Fruit fly (Drosophila melanogaster) whole organism, embryonic: ENCODE data around the gene CG10863.
A peak's percentile ranks its signal among the peaks of the same experiment; 100 is the strongest.

Experiments used
- Atf6 ChIP-seq: fragments of 200-800 bp; sonication (Bioruptor generic); IDR thresholded peaks from 2 replicates; pipeline ENCODE4 v1.3.6; 2022; ENCODE audit warnings: missing biosample characterization, missing genetic modification characterization
- B-H1 ChIP-seq: fragments of 200-800 bp; sonication (Bioruptor generic); IDR thresholded peaks from 3 replicates; pipeline ENCODE4 v1.3.6; 2022; ENCODE audit warnings: missing biosample characterization, missing genetic modification characterization
- BEAF-32 ChIP-seq: fragments of 200-800 bp; sonication (Bioruptor generic); optimal IDR thresholded peaks from 3 replicates; lab custom pipeline; 2017; ENCODE audit warnings: missing biosample characterization, missing genetic modification characterization, mild to moderate bottlenecking, moderate library complexity, missing genetic modification reagents
- CG10267 ChIP-seq: fragments of 200-800 bp; sonication (Bioruptor generic); optimal IDR thresholded peaks from 2 replicates; lab custom pipeline; 2018; ENCODE audit warnings: missing biosample characterization, mild to moderate bottlenecking, missing genetic modification characterization, moderate library complexity
- CG10565 ChIP-seq: fragments of 200-800 bp; sonication (Bioruptor generic); optimal IDR thresholded peaks from 3 replicates; lab custom pipeline; 2016; ENCODE audit warnings: missing biosample characterization, mild to moderate bottlenecking, missing genetic modification characterization
- CG11085 ChIP-seq: fragments of 200-800 bp; sonication (Bioruptor generic); IDR thresholded peaks from 2 replicates; pipeline ENCODE4 v1.3.6; 2022; ENCODE audit warnings: missing biosample characterization, missing genetic modification characterization
- CG11456 ChIP-seq: fragments of 200-800 bp; sonication (Bioruptor generic); IDR thresholded peaks from 3 replicates; pipeline ENCODE4 v1.3.6; 2022; ENCODE audit warnings: missing biosample characterization, missing genetic modification characterization
- CG12155 ChIP-seq: fragments of 200-800 bp; sonication (Bioruptor generic); optimal IDR thresholded peaks from 3 replicates; lab custom pipeline; 2016; ENCODE audit warnings: missing biosample characterization, missing genetic modification characterization
- CG12236 ChIP-seq: fragments of 200-800 bp; sonication (Bioruptor generic); optimal IDR thresholded peaks from 2 replicates; lab custom pipeline; 2016; ENCODE audit warnings: missing biosample characterization, missing genetic modification characterization
- CG1233 ChIP-seq: fragments of 200-800 bp; sonication (Bioruptor generic); optimal IDR thresholded peaks from 4 replicates; lab custom pipeline; 2018; ENCODE audit warnings: missing biosample characterization, mild to moderate bottlenecking, missing genetic modification characterization
- CG13894 ChIP-seq: fragments of 200-800 bp; sonication (Bioruptor generic); optimal IDR thresholded peaks from 3 replicates; lab custom pipeline; 2018; ENCODE audit warnings: missing biosample characterization, mild to moderate bottlenecking, missing genetic modification characterization, moderate library complexity
- CG16815 ChIP-seq: fragments of 200-800 bp; sonication (Bioruptor generic); optimal IDR thresholded peaks from 3 replicates; lab custom pipeline; 2017; ENCODE audit warnings: missing biosample characterization, mild to moderate bottlenecking, missing genetic modification characterization
- CG18262 ChIP-seq: fragments of 200-800 bp; optimal IDR thresholded peaks from 3 replicates; lab custom pipeline; 2019; ENCODE audit warnings: missing biosample characterization, mild to moderate bottlenecking, missing genetic modification characterization, moderate library complexity
- CG2678 ChIP-seq: fragments of 200-800 bp; sonication (Bioruptor generic); optimal IDR thresholded peaks from 3 replicates; lab custom pipeline; 2019; ENCODE audit warnings: missing biosample characterization, mild to moderate bottlenecking, missing genetic modification characterization, moderate library complexity
- CG32532 ChIP-seq: fragments of 200-800 bp; sonication (Bioruptor generic); IDR thresholded peaks from 2 replicates; pipeline ENCODE4 v1.3.6; 2022; ENCODE audit warnings: missing biosample characterization, missing genetic modification characterization
- CG3281 ChIP-seq: fragments of 200-800 bp; sonication (Bioruptor generic); optimal IDR thresholded peaks from 3 replicates; lab custom pipeline; 2017; ENCODE audit warnings: missing biosample characterization, mild to moderate bottlenecking, missing genetic modification characterization
- CG33213 ChIP-seq: fragments of 200-800 bp; sonication (Bioruptor generic); optimal IDR thresholded peaks from 3 replicates; lab custom pipeline; 2016; ENCODE audit warnings: missing biosample characterization, missing genetic modification characterization
- CG3847 ChIP-seq: fragments of 200-800 bp; sonication (Bioruptor generic); IDR thresholded peaks from 2 replicates; pipeline ENCODE4 v1.3.6; 2022; ENCODE audit warnings: missing biosample characterization, missing genetic modification characterization
- CG4854 ChIP-seq: fragments of 200-800 bp; sonication (Bioruptor generic); optimal IDR thresholded peaks from 2 replicates; lab custom pipeline; 2016; ENCODE audit warnings: missing biosample characterization, missing genetic modification characterization, inconsistent platforms
- E2f2 ChIP-seq: fragments of 200-800 bp; sonication (Bioruptor generic); IDR thresholded peaks from 2 replicates; pipeline ENCODE4 v1.3.6; 2022; ENCODE audit warnings: missing biosample characterization, missing genetic modification characterization
- Fer2 ChIP-seq: fragments of 200-800 bp; sonication (Bioruptor generic); optimal IDR thresholded peaks from 2 replicates; lab custom pipeline; 2018; ENCODE audit warnings: missing biosample characterization, mild to moderate bottlenecking, missing genetic modification characterization, moderate library complexity
- HLHmδ ChIP-seq: fragments of 200-800 bp; sonication (Bioruptor generic); optimal IDR thresholded peaks from 2 replicates; lab custom pipeline; 2018; ENCODE audit warnings: missing biosample characterization, mild to moderate bottlenecking, missing genetic modification characterization, moderate library complexity
- Hr39 ChIP-seq: fragments of >200 bp; optimal IDR thresholded peaks from 2 replicates; lab custom pipeline; 2017
- Lpt ChIP-seq: fragments of >200 bp; optimal IDR thresholded peaks from 2 replicates; lab custom pipeline; 2018; ENCODE audit warnings: missing biosample characterization, missing genetic modification characterization
- MESR4 ChIP-seq: fragments of 200-800 bp; sonication (Bioruptor generic); optimal IDR thresholded peaks from 2 replicates; lab custom pipeline; 2018; ENCODE audit warnings: missing biosample characterization, mild to moderate bottlenecking, missing genetic modification characterization, moderate library complexity
- MTF-1 ChIP-seq: fragments of 200-800 bp; sonication (Bioruptor generic); optimal IDR thresholded peaks from 2 replicates; lab custom pipeline; 2018; ENCODE audit warnings: missing biosample characterization, mild to moderate bottlenecking, missing genetic modification characterization, borderline replicate concordance
- NfI ChIP-seq: fragments of 200-800 bp; sonication (Bioruptor generic); optimal IDR thresholded peaks from 3 replicates; lab custom pipeline; 2018; ENCODE audit warnings: missing biosample characterization, mild to moderate bottlenecking, missing genetic modification characterization, moderate library complexity
- Opbp ChIP-seq: fragments of 200-800 bp; sonication (Bioruptor generic); IDR thresholded peaks from 3 replicates; pipeline ENCODE4 v1.3.6; 2022; ENCODE audit warnings: missing biosample characterization, missing genetic modification characterization; ENCODE audit not compliant: partially characterized antibody
- Scr ChIP-seq: fragments of 200-800 bp; sonication (Bioruptor generic); IDR thresholded peaks from 2 replicates; pipeline ENCODE4 v1.3.6; 2022; ENCODE audit warnings: missing biosample characterization, missing genetic modification characterization; ENCODE audit not compliant: partially characterized antibody
- Six4 ChIP-seq: fragments of 200-800 bp; sonication (Bioruptor generic); optimal IDR thresholded peaks from 2 replicates; lab custom pipeline; 2016; ENCODE audit warnings: missing biosample characterization, missing genetic modification characterization
- TFAM ChIP-seq: fragments of 200-800 bp; sonication (Bioruptor generic); optimal IDR thresholded peaks from 2 replicates; lab custom pipeline; 2017; ENCODE audit warnings: missing biosample characterization, missing genetic modification characterization, inconsistent platforms
- YL-1 ChIP-seq: fragments of 200-800 bp; sonication (Bioruptor generic); optimal IDR thresholded peaks from 3 replicates; lab custom pipeline; 2017; ENCODE audit warnings: missing biosample characterization, mild to moderate bottlenecking, missing genetic modification characterization
- abd-A ChIP-seq: fragments of 200-800 bp; sonication (Bioruptor generic); optimal IDR thresholded peaks from 3 replicates; lab custom pipeline; 2019; ENCODE audit warnings: missing biosample characterization, mild to moderate bottlenecking, missing genetic modification characterization, moderate library complexity
- ac ChIP-seq: fragments of 200-800 bp; sonication (Bioruptor generic); optimal IDR thresholded peaks from 3 replicates; lab custom pipeline; 2017; ENCODE audit warnings: missing biosample characterization, mild to moderate bottlenecking, missing genetic modification characterization
- bcd ChIP-seq: fragments of 200-800 bp; sonication (Bioruptor generic); optimal IDR thresholded peaks from 2 replicates; lab custom pipeline; 2017; ENCODE audit warnings: missing biosample characterization, mild to moderate bottlenecking, missing genetic modification characterization
- cas ChIP-seq: fragments of 200-800 bp; sonication (Bioruptor generic); IDR thresholded peaks from 2 replicates; pipeline ENCODE4 v1.3.6; 2022; ENCODE audit warnings: missing biosample characterization, missing genetic modification characterization
- caup ChIP-seq: fragments of 200-800 bp; sonication (Bioruptor generic); optimal IDR thresholded peaks from 3 replicates; lab custom pipeline; 2017; ENCODE audit warnings: missing biosample characterization, mild to moderate bottlenecking, missing genetic modification characterization, moderate library complexity; ENCODE audit not compliant: severe bottlenecking
- disco-r ChIP-seq: fragments of 200-800 bp; sonication (Bioruptor generic); optimal IDR thresholded peaks from 2 replicates; lab custom pipeline; 2016; ENCODE audit warnings: missing biosample characterization, missing genetic modification characterization
- exex ChIP-seq: fragments of 200-800 bp; sonication (Bioruptor generic); optimal IDR thresholded peaks from 4 replicates; lab custom pipeline; 2018; ENCODE audit warnings: missing biosample characterization, mild to moderate bottlenecking, missing genetic modification characterization, moderate library complexity
- fd64A ChIP-seq: fragments of 200-800 bp; sonication (Bioruptor generic); optimal IDR thresholded peaks from 3 replicates; lab custom pipeline; 2018; ENCODE audit warnings: missing biosample characterization, mild to moderate bottlenecking, missing genetic modification characterization
- gt ChIP-seq: fragments of 200-800 bp; sonication (Bioruptor generic); IDR thresholded peaks from 2 replicates; pipeline ENCODE4 v1.3.6; 2022; ENCODE audit warnings: missing biosample characterization, missing genetic modification characterization
- ham ChIP-seq: fragments of 200-800 bp; sonication (Bioruptor generic); IDR thresholded peaks from 2 replicates; pipeline ENCODE4 v1.3.6; 2022; ENCODE audit warnings: missing biosample characterization, missing genetic modification characterization
- hkb ChIP-seq, 2 experiments: fragments of 200-800 bp in 1 of 2; fragments of >200 bp in 1 of 2; sonication (Bioruptor generic) in 1 of 2; IDR thresholded peaks in 1 of 2; optimal IDR thresholded peaks in 1 of 2; 2 replicates each; pipeline versions ENCODE4 v1.3.6 to Lab custom; 2017 to 2022; ENCODE audit warnings: missing biosample characterization in 1 of 2, missing genetic modification characterization in 1 of 2
- onecut ChIP-seq: fragments of 200-800 bp; sonication (Bioruptor generic); IDR thresholded peaks from 2 replicates; pipeline ENCODE4 v1.3.6; 2022; ENCODE audit warnings: missing biosample characterization, missing genetic modification characterization
- otp ChIP-seq: fragments of 200-800 bp; sonication (Bioruptor generic); IDR thresholded peaks from 3 replicates; pipeline ENCODE4, ENCODE4 v1.3.6; 2022; ENCODE audit warnings: missing biosample characterization, missing genetic modification characterization
- rib ChIP-seq: fragments of 200-800 bp; sonication (Bioruptor generic); IDR thresholded peaks from 2 replicates; pipeline ENCODE4 v1.3.6; 2022; ENCODE audit warnings: missing biosample characterization, missing genetic modification characterization
- sd ChIP-seq: fragments of 200-800 bp; sonication (Bioruptor generic); optimal IDR thresholded peaks from 3 replicates; lab custom pipeline; 2018; ENCODE audit warnings: missing biosample characterization, mild to moderate bottlenecking, missing genetic modification characterization, moderate library complexity
- sna ChIP-seq: fragments of 200-800 bp; sonication (Bioruptor generic); IDR thresholded peaks from 2 replicates; pipeline ENCODE4 v1.3.6; 2022; ENCODE audit warnings: missing biosample characterization, missing genetic modification characterization; ENCODE audit not compliant: partially characterized antibody
- ttk ChIP-seq: fragments of 200-800 bp; sonication (Bioruptor generic); IDR thresholded peaks from 2 replicates; pipeline ENCODE4 v2.1.2; 2022; ENCODE audit warnings: missing biosample characterization, missing genetic modification characterization
- zen ChIP-seq: fragments of 200-800 bp; sonication (Bioruptor generic); optimal IDR thresholded peaks from 3 replicates; lab custom pipeline; 2018; ENCODE audit warnings: missing biosample characterization, mild to moderate bottlenecking, missing genetic modification characterization, moderate library complexity

CG10863 gene

dm6 chr3L:3896553-3897034, 45.7 kb downstream of the CG10863 start, which contains the start of the genes Gr63a and Lamtor4 (continued):
- no peak for TF ChIP-seq CG12236
- no peak for TF ChIP-seq Six4 (GFP tag; lab: Kevin White, UChicago)
- TF ChIP-seq cas (GFP tag; lab: Robert Waterston, UW), result no peak
- peak; percentile 97 for TF ChIP-seq E2f2
- no peak for TF ChIP-seq CG11085 (GFP tag; lab: Robert Waterston, UW)
- peak; percentile 24; the same call in 1 of the 3 replicates for TF ChIP-seq Opbp (GFP tag; lab: Robert Waterston, UW)
- no peak for TF ChIP-seq CG4854 (GFP tag; lab: Kevin White, UChicago)
- no peak for TF ChIP-seq CG2678 (tag; lab: Kevin White, UChicago)
- TF ChIP-seq ham (GFP tag; lab: Robert Waterston, UW), result no peak
- TF ChIP-seq fd64A (GFP tag; lab: Kevin White, UChicago), result no peak
- no peak for TF ChIP-seq rib (GFP tag; lab: Robert Waterston, UW)
- no peak for TF ChIP-seq caup
- no peak for TF ChIP-seq bcd
- TF ChIP-seq CG3847 (GFP tag; lab: Robert Waterston, UW), result 0 out of 2 replicates have a peak, but pooled peaks have one; percentile 41
- TF ChIP-seq YL-1, result peak; percentile 45
- TF ChIP-seq CG16815 (GFP tag; lab: Kevin White, UChicago), result no peak
- TF ChIP-seq CG13894 (tag; lab: Kevin White, UChicago), result no peak
- no peak for TF ChIP-seq otp (GFP tag; lab: Robert Waterston, UW)
- peak; percentile 77 for TF ChIP-seq MESR4 (GFP tag; lab: Kevin White, UChicago)
- TF ChIP-seq onecut (GFP tag; lab: Robert Waterston, UW), result no peak
- no peak for TF ChIP-seq CG10565 (GFP tag; lab: Kevin White, UChicago)
- TF ChIP-seq exex (tag; lab: Kevin White, UChicago), result no peak
- no peak for TF ChIP-seq abd-A (tag; lab: Kevin White, UChicago)
- TF ChIP-seq B-H1 (GFP tag; lab: Robert Waterston, UW), result no peak
- TF ChIP-seq TFAM (GFP tag; lab: Kevin White, UChicago), result no peak
- no peak for TF ChIP-seq ttk
- no peak for TF ChIP-seq gt (GFP tag; lab: Robert Waterston, UW)
- TF ChIP-seq ac (GFP tag; lab: Kevin White, UChicago), result no peak
- peak; percentile 21 for TF ChIP-seq sd (tag; lab: Kevin White, UChicago)
- TF ChIP-seq CG12155 (GFP tag; lab: Kevin White, UChicago), result peak; percentile 5
- no peak for TF ChIP-seq Atf6 (GFP tag; lab: Robert Waterston, UW)
- TF ChIP-seq Hr39 (lab: Kevin White, UChicago), result no peak
- TF ChIP-seq CG32532 (GFP tag; lab: Robert Waterston, UW), result no peak
- TF ChIP-seq CG33213 (GFP tag; lab: Kevin White, UChicago), result peak; percentile 61
- TF ChIP-seq BEAF-32 (GFP tag; lab: Kevin White, UChicago), result peak; percentile 41
- TF ChIP-seq sna (GFP tag; lab: Robert Waterston, UW), result no peak
- peak; percentile 10 for TF ChIP-seq CG3281 (GFP tag; lab: Kevin White, UChicago)
- TF ChIP-seq CG1233 (GFP tag; lab: Kevin White, UChicago), result no peak
- TF ChIP-seq Scr, result no peak
- TF ChIP-seq HLHmδ, result peak; percentile 1
- TF ChIP-seq CG11456 (GFP tag; lab: Robert Waterston, UW), result no peak
- no peak for TF ChIP-seq Fer2 (tag; lab: Kevin White, UChicago)
- TF ChIP-seq MTF-1 (GFP tag; lab: Kevin White, UChicago), result no peak
- no peak for TF ChIP-seq Lpt (GFP tag; lab: Kevin White, UChicago)
- peak; percentile 7 for TF ChIP-seq zen (tag; lab: Kevin White, UChicago)
- TF ChIP-seq CG10267 (tag; lab: Kevin White, UChicago), result peak; percentile 96
- no peak for TF ChIP-seq disco-r (GFP tag; lab: Kevin White, UChicago)
- no peak for TF ChIP-seq CG18262
- peak; percentile 1 for TF ChIP-seq NfI (GFP tag; lab: Kevin White, UChicago)
- TF ChIP-seq hkb (optimal IDR thresholded peaks at IDR 0.05; lab: Kevin White, UChicago), result no peak
- TF ChIP-seq hkb (GFP tag; IDR thresholded peaks at IDR 0.05; lab: Robert Waterston, UW), result 0 out of 2 replicates have a peak, but pooled peaks have one; percentile 7
